4 worm cellular contexts compared by ENCODE assay signal in the genomic region with DNA sequence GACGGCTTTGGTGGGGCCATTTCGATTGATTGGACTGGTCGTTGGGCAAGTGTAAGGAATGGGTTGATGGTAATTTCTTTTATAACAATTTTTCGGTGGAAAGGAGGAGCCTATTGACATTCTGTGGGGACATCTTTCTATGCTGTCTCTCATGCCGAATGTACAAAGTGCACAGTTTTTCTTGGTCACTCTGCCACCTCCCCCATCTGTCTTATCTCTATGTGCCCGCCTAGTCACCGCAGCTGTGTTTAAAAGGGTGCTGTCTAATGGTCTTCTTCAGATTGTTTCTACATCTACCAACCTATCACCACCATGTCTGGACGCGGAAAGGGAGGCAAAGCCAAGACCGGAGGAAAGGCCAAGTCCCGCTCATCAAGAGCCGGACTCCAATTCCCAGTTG.
TF ChIP-seq lines count a peak whose summit lies in the region.

Gene his-8 (minus strand): TSS at position 20 of the 400 bp plus-strand sequence.
Gene his-7 (plus strand): TSS at position 313 of the 400 bp plus-strand sequence.

TF ChIP-seq in whole organism, L4 larva, 104 proteins besides CTCF, POLR2A, EP300 and RAD21:
- TF ChIP-seq set-16 (GFP tag; IDR thresholded peaks at IDR 0.05; lab: Robert Waterston, UW): peak; percentile 37; the same call in 1 of the 2 replicates

TF ChIP-seq in whole organism, early embryonic, 17 proteins besides CTCF, POLR2A, EP300 and RAD21:
- TF ChIP-seq sea-1 (GFP tag; conservative IDR thresholded peaks at IDR 0.05; lab: Robert Waterston, UW) (peak; percentile 54; the same call in 1 of the 2 replicates), tbx-11 (GFP tag; IDR thresholded peaks at IDR 0.05; lab: Robert Waterston, UW) (peak; percentile 14; the same call in 1 of the 2 replicates)

TF ChIP-seq in whole organism, midembryonic, 9 proteins besides CTCF, POLR2A, EP300 and RAD21:
- peak; percentile 77 for TF ChIP-seq flt-1 (GFP tag; IDR thresholded peaks at IDR 0.05; lab: Robert Waterston, UW)

TF ChIP-seq in whole organism, young adult, 124 proteins besides CTCF, POLR2A, EP300 and RAD21:
- TF ChIP-seq madf-6 (GFP tag; IDR thresholded peaks at IDR 0.05; lab: Robert Waterston, UW): peak; percentile 5; the same call in 1 of the 2 replicates
